Fruit fly (Drosophila melanogaster): Measurements from ENCODE around the gene CG10969.
A peak's percentile ranks its signal among the peaks of the same experiment; 100 is the strongest.

CG10969 gene

dm6 chr3L:12749567-12750535 lies 31.0 kb downstream of the CG10969 start, which contains the start of the genes Klc and CG10984 (continued):
- TF ChIP-seq disco-r (GFP tag; optimal IDR thresholded peaks at IDR 0.05) (no peak), eyg (GFP tag; optimal IDR thresholded peaks at IDR 0.05) (peak; percentile 58), CG7987 (GFP tag; optimal IDR thresholded peaks at IDR 0.05) (no peak), zfh1 (GFP tag; IDR thresholded peaks at IDR 0.05) (peak; percentile 82), HLHmδ (GFP tag; optimal IDR thresholded peaks at IDR 0.05) (no peak), NC2β (GFP tag; optimal IDR thresholded peaks at IDR 0.05) (no peak), Dfd (GFP tag; optimal IDR thresholded peaks at IDR 0.05) (no peak), CG4404 (GFP tag; IDR thresholded peaks at IDR 0.05) (no peak), CHES-1-like (GFP tag; optimal IDR thresholded peaks at IDR 0.05) (peak; percentile 66), Asciz (GFP tag; optimal IDR thresholded peaks at IDR 0.05) (peak; percentile 51), CG18764 (GFP tag; optimal IDR thresholded peaks at IDR 0.05) (peak; percentile 4), sens-2 (GFP tag; IDR thresholded peaks at IDR 0.05) (no peak), odd (GFP tag; optimal IDR thresholded peaks at IDR 0.05) (no peak), Ptx1 (GFP tag; IDR thresholded peaks at IDR 0.05) (no peak; the same call in none of the 2 replicates), vfl (GFP tag; optimal IDR thresholded peaks at IDR 0.05) (peak; percentile 35), ems (GFP tag; optimal IDR thresholded peaks at IDR 0.05) (peak; percentile 46), Ada2b (GFP tag; IDR thresholded peaks at IDR 0.05) (peak; percentile 73), Dll (GFP tag; IDR thresholded peaks at IDR 0.05; ENCODE audit: partially characterized antibody) (no peak), Hand (GFP tag; optimal IDR thresholded peaks at IDR 0.05) (peak; percentile 52), CG12942 (GFP tag; optimal IDR thresholded peaks at IDR 0.05) (peak; percentile 20), run (tag; optimal IDR thresholded peaks at IDR 0.05) (no peak), Bdp1 (GFP tag; optimal IDR thresholded peaks at IDR 0.05) (no peak), CG14014 (GFP tag; IDR thresholded peaks at IDR 0.05) (peak; percentile 66; the same call in 1 of the 2 replicates), CG4854 (GFP tag; optimal IDR thresholded peaks at IDR 0.05) (peak; percentile 41), Ets65A (GFP tag) (peak; percentile 75), crc (GFP tag; optimal IDR thresholded peaks at IDR 0.05) (no peak), lov (optimal IDR thresholded peaks at IDR 0.05) (no peak), lov (GFP tag; IDR thresholded peaks at IDR 0.05) (no peak; the same call in 2 of the 3 replicates), rib (GFP tag; IDR thresholded peaks at IDR 0.05) (no peak), Nf-YB (GFP tag; optimal IDR thresholded peaks at IDR 0.05) (no peak), CG17328 (GFP tag; IDR thresholded peaks at IDR 0.05) (peak; percentile 60), CG34422 (GFP tag; IDR thresholded peaks at IDR 0.05) (peak; percentile 87; the same call in 2 of the 3 replicates), pita (GFP tag; optimal IDR thresholded peaks at IDR 0.05) (no peak), CG11696 (GFP tag; IDR thresholded peaks at IDR 0.05) (0 out of 2 replicates have a peak, but pooled peaks have one; percentile 40), Lhr (GFP tag; optimal IDR thresholded peaks at IDR 0.05) (no peak), amos (GFP tag; IDR thresholded peaks at IDR 0.05; ENCODE audit: partially characterized antibody) (no peak), z (GFP tag; IDR thresholded peaks at IDR 0.05) (no peak), CG5180 (GFP tag; optimal IDR thresholded peaks at IDR 0.05) (no peak), sd (tag; optimal IDR thresholded peaks at IDR 0.05) (no peak), Mad (GFP tag; optimal IDR thresholded peaks at IDR 0.05) (no peak), CG2875 (GFP tag; optimal IDR thresholded peaks at IDR 0.05) (peak; percentile 32), CG11093 (GFP tag; IDR thresholded peaks at IDR 0.05) (0 out of 3 replicates have a peak, but pooled peaks have one; percentile 56), Dip3 (GFP tag; optimal IDR thresholded peaks at IDR 0.05) (peak; percentile 51), CG2199 (GFP tag; IDR thresholded peaks at IDR 0.05) (no peak), yki (optimal IDR thresholded peaks at IDR 0.05) (no peak), CG8765 (GFP tag; IDR thresholded peaks at IDR 0.05) (no peak), CG8924 (tag; optimal IDR thresholded peaks at IDR 0.05) (peak; percentile 63), Dad (GFP tag; optimal IDR thresholded peaks at IDR 0.05) (peak; percentile 44), otp (GFP tag; IDR thresholded peaks at IDR 0.05) (no peak), zfh2 (GFP tag; optimal IDR thresholded peaks at IDR 0.05) (peak; percentile 64)
